Fruit fly (Drosophila melanogaster) whole organism, embryonic: ENCODE measurements around the gene Rpn9.
A peak's percentile ranks its signal among the peaks of the same experiment; 100 is the strongest.

ENCODE experiments used
- Ada2b ChIP-seq: fragments of 200-800 bp; sonication (Bioruptor generic); IDR thresholded peaks from 2 replicates; pipeline ENCODE4 v1.3.6; 2022; ENCODE audit warnings: missing biosample characterization, missing genetic modification characterization
- Atf3 ChIP-seq: fragments of 200-800 bp; sonication (Bioruptor generic); optimal IDR thresholded peaks from 3 replicates; lab custom pipeline; 2016; ENCODE audit warnings: missing biosample characterization, missing genetic modification characterization
- CG10267 ChIP-seq: fragments of 200-800 bp; sonication (Bioruptor generic); optimal IDR thresholded peaks from 2 replicates; lab custom pipeline; 2018; ENCODE audit warnings: missing biosample characterization, mild to moderate bottlenecking, missing genetic modification characterization, moderate library complexity
- CG11093 ChIP-seq: fragments of 200-800 bp; sonication (Bioruptor generic); IDR thresholded peaks from 3 replicates; pipeline ENCODE4 v1.3.6; 2022; ENCODE audit warnings: missing biosample characterization, missing genetic modification characterization
- CG11696 ChIP-seq: fragments of 200-800 bp; sonication (Bioruptor generic); IDR thresholded peaks from 2 replicates; pipeline ENCODE4 v1.3.6; 2022; ENCODE audit warnings: missing biosample characterization, missing genetic modification characterization
- CG13123 ChIP-seq: fragments of 200-800 bp; sonication (Bioruptor generic); optimal IDR thresholded peaks from 2 replicates; lab custom pipeline; 2016; ENCODE audit warnings: missing biosample characterization, missing genetic modification characterization
- CG13287 ChIP-seq: fragments of 200-800 bp; sonication (Bioruptor generic); IDR thresholded peaks from 2 replicates; pipeline ENCODE4 v1.3.6; 2022; ENCODE audit warnings: missing biosample characterization, missing genetic modification characterization; ENCODE audit not compliant: partially characterized antibody
- CG13296 ChIP-seq: fragments of 200-800 bp; sonication (Bioruptor generic); optimal IDR thresholded peaks from 3 replicates; lab custom pipeline; 2018; ENCODE audit warnings: missing biosample characterization, mild to moderate bottlenecking, missing genetic modification characterization
- CG14050 ChIP-seq: fragments of 200-800 bp; sonication (Bioruptor generic); IDR thresholded peaks from 3 replicates; pipeline ENCODE4 v1.3.6; 2022; ENCODE audit warnings: missing biosample characterization, missing genetic modification characterization
- CG15269 ChIP-seq: fragments of 200-800 bp; sonication (Bioruptor generic); optimal IDR thresholded peaks from 2 replicates; lab custom pipeline; 2018; ENCODE audit warnings: missing biosample characterization, mild to moderate bottlenecking, missing genetic modification characterization, moderate library complexity
- CG1647 ChIP-seq: fragments of 200-800 bp; sonication (Bioruptor generic); optimal IDR thresholded peaks from 3 replicates; lab custom pipeline; 2016; ENCODE audit warnings: missing biosample characterization, missing genetic modification characterization
- CG1792 ChIP-seq: fragments of 200-800 bp; sonication (Bioruptor generic); optimal IDR thresholded peaks from 2 replicates; lab custom pipeline; 2016; ENCODE audit warnings: missing biosample characterization, missing genetic modification characterization
- CG18476 ChIP-seq: fragments of 200-800 bp; sonication (Bioruptor generic); optimal IDR thresholded peaks from 2 replicates; lab custom pipeline; 2016; ENCODE audit warnings: missing biosample characterization, mild to moderate bottlenecking, missing genetic modification characterization
- CG18599 ChIP-seq: fragments of 200-800 bp; sonication (Bioruptor generic); optimal IDR thresholded peaks from 3 replicates; lab custom pipeline; 2017; ENCODE audit warnings: missing biosample characterization, missing genetic modification characterization, mild to moderate bottlenecking, moderate library complexity, missing genetic modification reagents
- CG2120 ChIP-seq: fragments of 200-800 bp; sonication (Bioruptor generic); optimal IDR thresholded peaks from 3 replicates; lab custom pipeline; 2016; ENCODE audit warnings: missing biosample characterization, missing genetic modification characterization
- CG2202 ChIP-seq: fragments of 200-800 bp; sonication (Bioruptor generic); optimal IDR thresholded peaks from 2 replicates; lab custom pipeline; 2018; ENCODE audit warnings: missing biosample characterization, mild to moderate bottlenecking, missing genetic modification characterization
- CG30431 ChIP-seq: fragments of 200-800 bp; sonication (Bioruptor generic); optimal IDR thresholded peaks from 2 replicates; lab custom pipeline; 2017; ENCODE audit warnings: missing biosample characterization, missing genetic modification characterization
- CG42726 ChIP-seq: fragments of 200-800 bp; sonication (Bioruptor generic); IDR thresholded peaks from 2 replicates; pipeline ENCODE4 v1.3.6; 2022; ENCODE audit warnings: missing biosample characterization, missing genetic modification characterization; ENCODE audit not compliant: partially characterized antibody
- CG4404 ChIP-seq: fragments of 200-800 bp; sonication (Bioruptor generic); IDR thresholded peaks from 2 replicates; pipeline ENCODE4 v1.3.6; 2022; ENCODE audit warnings: missing biosample characterization, missing genetic modification characterization
- CG8089 ChIP-seq: fragments of 200-800 bp; sonication (Bioruptor generic); optimal IDR thresholded peaks from 3 replicates; lab custom pipeline; 2016; ENCODE audit warnings: missing biosample characterization, missing genetic modification characterization
- CG8359 ChIP-seq: fragments of 200-800 bp; sonication (Bioruptor generic); optimal IDR thresholded peaks from 2 replicates; lab custom pipeline; 2017; ENCODE audit warnings: missing biosample characterization, mild to moderate bottlenecking, missing genetic modification characterization, borderline replicate concordance
- CG8924 ChIP-seq: fragments of 200-800 bp; optimal IDR thresholded peaks from 3 replicates; lab custom pipeline; 2019; ENCODE audit warnings: missing biosample characterization, mild to moderate bottlenecking, missing genetic modification characterization, moderate library complexity
- CG9727 ChIP-seq: fragments of 200-800 bp; sonication (Bioruptor generic); optimal IDR thresholded peaks from 3 replicates; lab custom pipeline; 2017; ENCODE audit warnings: missing biosample characterization, mild to moderate bottlenecking, missing genetic modification characterization
- Dp ChIP-seq: fragments of 200-800 bp; sonication (Bioruptor generic); optimal IDR thresholded peaks from 2 replicates; lab custom pipeline; 2018; ENCODE audit warnings: missing biosample characterization, mild to moderate bottlenecking, missing genetic modification characterization, moderate library complexity
- Drgx ChIP-seq: fragments of 200-800 bp; sonication (Bioruptor generic); IDR thresholded peaks from 2 replicates; pipeline ENCODE4 v1.3.6; 2022; ENCODE audit warnings: missing biosample characterization, missing genetic modification characterization
- Gsc ChIP-seq: fragments of 200-800 bp; sonication (Bioruptor generic); IDR thresholded peaks from 2 replicates; pipeline ENCODE4 v1.3.6; 2022; ENCODE audit warnings: missing biosample characterization, missing genetic modification characterization
- Hr51 ChIP-seq, 2 experiments: fragments of 200-800 bp; sonication (Bioruptor generic); optimal IDR thresholded peaks; 2 replicates in 1 of 2; 3 replicates in 1 of 2; lab custom pipeline; 2016 to 2018; ENCODE audit warnings: missing biosample characterization in 2 of 2, missing genetic modification characterization in 2 of 2, mild to moderate bottlenecking in 1 of 2, moderate library complexity in 1 of 2
- Med ChIP-seq: fragments of 200-800 bp; sonication (Bioruptor generic); peaks from one replicate; lab custom pipeline; 2016; ENCODE audit warnings: missing biosample characterization, missing genetic modification characterization, mild to moderate bottlenecking, inconsistent platforms, moderate library complexity
- NC2α ChIP-seq: fragments of 200-800 bp; sonication (Bioruptor generic); optimal IDR thresholded peaks from 2 replicates; lab custom pipeline; 2016; ENCODE audit warnings: missing biosample characterization, missing genetic modification characterization
- Nf-YA ChIP-seq: fragments of 200-800 bp; sonication (Bioruptor generic); IDR thresholded peaks from 2 replicates; pipeline ENCODE4 v1.3.6; 2022; ENCODE audit warnings: missing biosample characterization, missing genetic modification characterization
- Poxn ChIP-seq: fragments of 200-800 bp; sonication (Bioruptor generic); IDR thresholded peaks from 2 replicates; pipeline ENCODE4 v1.3.6; 2022; ENCODE audit warnings: missing biosample characterization, missing genetic modification characterization
- Scr ChIP-seq: fragments of 200-800 bp; sonication (Bioruptor generic); IDR thresholded peaks from 2 replicates; pipeline ENCODE4 v1.3.6; 2022; ENCODE audit warnings: missing biosample characterization, missing genetic modification characterization; ENCODE audit not compliant: partially characterized antibody
- Six4 ChIP-seq: fragments of 200-800 bp; sonication (Bioruptor generic); optimal IDR thresholded peaks from 2 replicates; lab custom pipeline; 2016; ENCODE audit warnings: missing biosample characterization, missing genetic modification characterization
- YL-1 ChIP-seq: fragments of 200-800 bp; sonication (Bioruptor generic); optimal IDR thresholded peaks from 3 replicates; lab custom pipeline; 2017; ENCODE audit warnings: missing biosample characterization, mild to moderate bottlenecking, missing genetic modification characterization
- al ChIP-seq: fragments of 200-800 bp; sonication (Bioruptor generic); IDR thresholded peaks from 2 replicates; pipeline ENCODE4 v1.3.6; 2022; ENCODE audit warnings: missing biosample characterization, missing genetic modification characterization
- az2 ChIP-seq: fragments of 200-800 bp; sonication (Bioruptor generic); optimal IDR thresholded peaks from 3 replicates; lab custom pipeline; 2016; ENCODE audit warnings: missing biosample characterization, missing genetic modification characterization
- dysf ChIP-seq: fragments of 200-800 bp; sonication (Bioruptor generic); IDR thresholded peaks from 3 replicates; pipeline ENCODE4 v1.3.6; 2022; ENCODE audit warnings: missing biosample characterization, missing genetic modification characterization
- ewg ChIP-seq: fragments of 200-800 bp; sonication (Bioruptor generic); optimal IDR thresholded peaks from 3 replicates; lab custom pipeline; 2017; ENCODE audit warnings: mild to moderate bottlenecking, missing biosample characterization, missing genetic modification reagents, missing genetic modification characterization
- gt ChIP-seq: fragments of 200-800 bp; sonication (Bioruptor generic); IDR thresholded peaks from 2 replicates; pipeline ENCODE4 v1.3.6; 2022; ENCODE audit warnings: missing biosample characterization, missing genetic modification characterization
- inv ChIP-seq: fragments of 200-800 bp; sonication (Bioruptor generic); IDR thresholded peaks from 2 replicates; pipeline ENCODE4 v1.3.6; 2022; ENCODE audit warnings: missing biosample characterization, missing genetic modification characterization; ENCODE audit not compliant: partially characterized antibody
- jing ChIP-seq: fragments of 200-800 bp; sonication (Bioruptor generic); optimal IDR thresholded peaks from 2 replicates; lab custom pipeline; 2018; ENCODE audit warnings: missing biosample characterization, mild to moderate bottlenecking, missing genetic modification characterization
- salm ChIP-seq: fragments of 200-800 bp; sonication (Bioruptor generic); optimal IDR thresholded peaks from 2 replicates; lab custom pipeline; 2018; ENCODE audit warnings: missing biosample characterization, mild to moderate bottlenecking, missing genetic modification characterization
- sens-2 ChIP-seq: fragments of 200-800 bp; sonication (Bioruptor generic); IDR thresholded peaks from 2 replicates; pipeline ENCODE4 v1.3.6; 2022; ENCODE audit warnings: missing biosample characterization, missing genetic modification characterization
- slbo ChIP-seq: fragments of 200-800 bp; sonication (Bioruptor generic); IDR thresholded peaks from 2 replicates; pipeline ENCODE4 v1.3.6; 2022; ENCODE audit warnings: missing biosample characterization, missing genetic modification characterization
- stc ChIP-seq: fragments of 200-800 bp; sonication (Bioruptor generic); IDR thresholded peaks from 2 replicates; pipeline ENCODE4 v1.3.6; 2022; ENCODE audit warnings: missing biosample characterization, missing genetic modification characterization
- trem ChIP-seq: fragments of 200-800 bp; optimal IDR thresholded peaks from 3 replicates; lab custom pipeline; 2019; ENCODE audit warnings: missing biosample characterization, mild to moderate bottlenecking, missing genetic modification characterization, moderate library complexity
- zen2 ChIP-seq: fragments of 200-800 bp; sonication (Bioruptor generic); IDR thresholded peaks from 3 replicates; pipeline ENCODE4 v1.3.6; 2022; ENCODE audit warnings: missing biosample characterization, missing genetic modification characterization; ENCODE audit not compliant: partially characterized antibody
- zfh2 ChIP-seq: fragments of 200-800 bp; sonication (Bioruptor generic); optimal IDR thresholded peaks from 2 replicates; lab custom pipeline; 2016; ENCODE audit warnings: missing biosample characterization, missing genetic modification characterization

Rpn9 gene

dm6 chr3R:23732990-23733512 is at the start of gene Rpn9, which contains the start of gene Hmgcr (continued):
- TF ChIP-seq CG8089 (peak; percentile 0), zen2 (GFP tag; lab: Robert Waterston, UW) (0 out of 3 replicates have a peak, but pooled peaks have one; percentile 5), salm (peak; percentile 31), CG13296 (peak; percentile 18), az2 (no peak), ewg (peak; percentile 70), CG14050 (GFP tag; lab: Robert Waterston, UW) (no peak), CG2120 (GFP tag; lab: Kevin White, UChicago) (peak; percentile 27), gt (GFP tag; lab: Robert Waterston, UW) (no peak), trem (tag; lab: Kevin White, UChicago) (peak; percentile 73), CG1792 (no peak), Gsc (no peak), CG18476 (no peak), CG10267 (tag; lab: Kevin White, UChicago) (peak; percentile 68), Dp (GFP tag; lab: Kevin White, UChicago) (peak; percentile 48), CG11093 (GFP tag; lab: Robert Waterston, UW) (no peak), CG42726 (peak; percentile 17; the same call in 1 of the 2 replicates), Drgx (GFP tag; lab: Robert Waterston, UW) (no peak), CG13287 (GFP tag; lab: Robert Waterston, UW) (peak; percentile 57; the same call in 1 of the 2 replicates), stc (GFP tag; lab: Robert Waterston, UW) (no peak), CG8924 (tag; lab: Kevin White, UChicago) (peak; percentile 44), CG8359 (GFP tag; lab: Kevin White, UChicago) (peak; percentile 9), Ada2b (GFP tag; lab: Robert Waterston, UW) (no peak), CG2202 (tag; lab: Kevin White, UChicago) (no peak), Atf3 (GFP tag; lab: Kevin White, UChicago) (no peak), Nf-YA (GFP tag; lab: Robert Waterston, UW) (no peak), zfh2 (GFP tag; lab: Kevin White, UChicago) (no peak), CG11696 (GFP tag; lab: Robert Waterston, UW) (no peak), CG15269 (tag; lab: Kevin White, UChicago) (peak; percentile 16), Hr51 (GFP tag; optimal IDR thresholded peaks at IDR 0.05; lab: Kevin White, UChicago) (peak in 1 of 2 experiments; percentile 11), Med (GFP tag; lab: Kevin White, UChicago) (peak; percentile 83), YL-1 (GFP tag; lab: Kevin White, UChicago) (peak; percentile 87), inv (GFP tag; lab: Robert Waterston, UW) (no peak), Scr (GFP tag; lab: Robert Waterston, UW) (0 out of 2 replicates have a peak, but pooled peaks have one; percentile 24)

dm6 chr3R:23782456-23783402 is 49.5 kb upstream of the Rpn9 start:
- peak; percentile 74; the same call in 2 of the 3 replicates for TF ChIP-seq dysf (GFP tag; lab: Robert Waterston, UW)
- peak; percentile 24; the same call in 1 of the 2 replicates for TF ChIP-seq al
- peak; percentile 83 for TF ChIP-seq Six4
- peak; percentile 33; the same call in 1 of the 2 replicates for TF ChIP-seq slbo
- peak; percentile 56 for TF ChIP-seq NC2α
- TF ChIP-seq CG18599 (GFP tag; lab: Kevin White, UChicago), result peak; percentile 80
- TF ChIP-seq CG11093 (GFP tag; lab: Robert Waterston, UW), result peak; percentile 84
- no peak for TF ChIP-seq Poxn (GFP tag; lab: Robert Waterston, UW)
- peak; percentile 62 for TF ChIP-seq sens-2
- peak; percentile 93 for TF ChIP-seq CG9727 (GFP tag; lab: Kevin White, UChicago)
- TF ChIP-seq jing, result peak; percentile 89
- TF ChIP-seq CG1647 (GFP tag; lab: Kevin White, UChicago), result peak; percentile 77
- TF ChIP-seq CG30431 (GFP tag; lab: Kevin White, UChicago), result peak; percentile 92
- peak; percentile 93 for TF ChIP-seq CG4404 (GFP tag; lab: Robert Waterston, UW)
- peak; percentile 77 for TF ChIP-seq CG13123 (GFP tag; lab: Kevin White, UChicago)
